Worm (Caenorhabditis elegans) whole organism, young adult: ENCODE results near the gene amt-2.

Experiments used
- B0035.1 ChIP-seq: sonication (generic microtip); optimal IDR thresholded peaks from 2 replicates; lab custom pipeline; 2016; ENCODE audit warnings: missing genetic modification characterization, mild to moderate bottlenecking, missing compliant biosample characterization, missing genotype, missing genetic modification reagents
- B0336.3 ChIP-seq: fragments of 200-800 bp; sonication (Bioruptor generic); IDR thresholded peaks from 2 replicates; pipeline ENCODE4 v1.3.6; 2022; ENCODE audit warnings: missing genetic modification characterization, missing compliant biosample characterization
- D2030.7 ChIP-seq: fragments of 200-800 bp; sonication (Bioruptor generic); IDR thresholded peaks from 2 replicates; pipeline ENCODE4 v1.3.6; 2022; ENCODE audit warnings: missing genetic modification reagents, missing genetic modification characterization, missing compliant biosample characterization
- F22D6.2 ChIP-seq: sonication (generic microtip); optimal IDR thresholded peaks from 2 replicates; lab custom pipeline; 2016; ENCODE audit warnings: mild to moderate bottlenecking, missing genetic modification characterization, missing compliant biosample characterization
- T07F8.4 ChIP-seq: sonication (generic microtip); optimal IDR thresholded peaks from 2 replicates; lab custom pipeline; 2016; ENCODE audit warnings: mild to moderate bottlenecking, missing genetic modification characterization, moderate library complexity, missing compliant biosample characterization
- Y95B8A.8 ChIP-seq: fragments of 200-800 bp; sonication (Bioruptor generic); IDR thresholded peaks from 2 replicates; pipeline ENCODE4 v1.3.6; 2022; ENCODE audit warnings: missing genetic modification reagents, missing genetic modification characterization, missing compliant biosample characterization
- atf-7 ChIP-seq: sonication (generic microtip); optimal IDR thresholded peaks from 2 replicates; lab custom pipeline; 2017; ENCODE audit warnings: mild to moderate bottlenecking, missing genetic modification characterization, missing compliant biosample characterization
- bed-2 ChIP-seq: fragments of 200-800 bp; sonication (Bioruptor generic); IDR thresholded peaks from 2 replicates; pipeline ENCODE4 v1.3.6; 2022; ENCODE audit warnings: missing genetic modification reagents, missing genetic modification characterization, missing compliant biosample characterization
- cebp-2 ChIP-seq: fragments of 200-800 bp; sonication (Bioruptor generic); IDR thresholded peaks from 2 replicates; pipeline ENCODE4 v1.3.6; 2022; ENCODE audit warnings: missing genetic modification characterization, missing compliant biosample characterization
- dox-1 ChIP-seq: fragments of 200-800 bp; sonication (Bioruptor generic); IDR thresholded peaks from 2 replicates; pipeline ENCODE4 v1.3.6; 2022; ENCODE audit warnings: missing genetic modification reagents, missing genetic modification characterization, missing compliant biosample characterization
- egl-18 ChIP-seq: fragments of 200-800 bp; sonication (Bioruptor generic); IDR thresholded peaks from 2 replicates; pipeline ENCODE4 v1.3.6; 2022; ENCODE audit warnings: missing genetic modification reagents, missing genetic modification characterization, missing compliant biosample characterization
- egl-44 ChIP-seq: fragments of 200-800 bp; sonication (Bioruptor generic); IDR thresholded peaks from 2 replicates; pipeline ENCODE4 v1.3.6; 2022; ENCODE audit warnings: missing genetic modification reagents, missing genetic modification characterization, missing compliant biosample characterization
- egrh-3 ChIP-seq: fragments of 200-800 bp; sonication (Bioruptor generic); IDR thresholded peaks from 2 replicates; pipeline ENCODE4 v1.3.6; 2022; ENCODE audit warnings: missing genetic modification reagents, missing genetic modification characterization, missing compliant biosample characterization
- gei-17 ChIP-seq: fragments of 200-800 bp; sonication (Bioruptor generic); optimal IDR thresholded peaks from 2 replicates; lab custom pipeline; 2018; ENCODE audit warnings: mild to moderate bottlenecking, missing genetic modification characterization, missing compliant biosample characterization
- hrde-1 ChIP-seq: sonication (generic microtip); optimal IDR thresholded peaks from 2 replicates; lab custom pipeline; 2016; ENCODE audit warnings: missing genetic modification characterization, mild to moderate bottlenecking, missing compliant biosample characterization, moderate library complexity, missing genotype, missing genetic modification reagents, borderline replicate concordance
- lin-54 ChIP-seq: fragments of 200-800 bp; sonication (Bioruptor generic); optimal IDR thresholded peaks from 2 replicates; lab custom pipeline; 2018; ENCODE audit warnings: mild to moderate bottlenecking, missing genetic modification characterization, missing compliant biosample characterization
- lsy-27 ChIP-seq: sonication (generic microtip); optimal IDR thresholded peaks from 2 replicates; lab custom pipeline; 2017; ENCODE audit warnings: missing genetic modification characterization, mild to moderate bottlenecking, missing compliant biosample characterization, antibody characterized with exemption, missing genotype, borderline replicate concordance; ENCODE audit not compliant: insufficient read depth
- nfya-2 ChIP-seq: fragments of 200-800 bp; sonication (Bioruptor generic); IDR thresholded peaks from 2 replicates; pipeline ENCODE4 v1.3.6; 2022; ENCODE audit warnings: missing genetic modification reagents, missing genetic modification characterization, missing compliant biosample characterization
- nhr-80 ChIP-seq: sonication (generic microtip); optimal IDR thresholded peaks from 2 replicates; lab custom pipeline; 2016; ENCODE audit warnings: missing genetic modification characterization, missing compliant biosample characterization
- rec-8 ChIP-seq, 2 experiments: sonication (generic microtip); optimal IDR thresholded peaks; 2 replicates each; lab custom pipeline; 2016; ENCODE audit warnings: mild to moderate bottlenecking in 2 of 2, missing genetic modification characterization in 2 of 2, missing genetic modification reagents in 2 of 2, missing genotype in 2 of 2, missing biosample characterization in 1 of 2, missing compliant biosample characterization in 1 of 2, moderate library complexity in 1 of 2
- repo-1 ChIP-seq: sonication (generic microtip); optimal IDR thresholded peaks from 2 replicates; lab custom pipeline; 2017; ENCODE audit warnings: mild to moderate bottlenecking, missing genetic modification characterization, missing compliant biosample characterization
- snpc-1.1 ChIP-seq: sonication (generic microtip); optimal IDR thresholded peaks from 2 replicates; lab custom pipeline; 2017; ENCODE audit warnings: missing genetic modification characterization, mild to moderate bottlenecking, missing compliant biosample characterization, antibody characterized with exemption, moderate library complexity, missing genotype, missing genetic modification reagents; ENCODE audit not compliant: insufficient read depth
- snpc-1.3 ChIP-seq: sonication (generic microtip); optimal IDR thresholded peaks from 2 replicates; lab custom pipeline; 2017; ENCODE audit warnings: missing genetic modification characterization, mild to moderate bottlenecking, missing compliant biosample characterization, antibody characterized with exemption, moderate library complexity, missing genotype, missing genetic modification reagents; ENCODE audit not compliant: insufficient read depth
- snpc-3.4 ChIP-seq: sonication (generic microtip); optimal IDR thresholded peaks from 2 replicates; lab custom pipeline; 2017; ENCODE audit warnings: missing genetic modification characterization, mild to moderate bottlenecking, missing compliant biosample characterization, antibody characterized with exemption, moderate library complexity, missing genotype, missing genetic modification reagents
- snpc-4 ChIP-seq, 5 experiments: fragments of 150-350 bp in 1 of 5; sonication (generic microtip) in 4 of 5; optimal IDR thresholded peaks; 2 replicates each; lab custom pipeline; 2014 to 2018; ENCODE audit warnings: missing genetic modification characterization in 5 of 5, missing biosample characterization in 3 of 5, antibody characterized with exemption in 2 of 5, mild to moderate bottlenecking in 2 of 5, missing compliant biosample characterization in 2 of 5, missing genotype in 2 of 5, moderate library complexity in 2 of 5, missing genetic modification reagents in 1 of 5
- somi-1 ChIP-seq: fragments of 200-800 bp; sonication (Bioruptor generic); optimal IDR thresholded peaks from 2 replicates; lab custom pipeline; 2018; ENCODE audit warnings: mild to moderate bottlenecking, missing genetic modification characterization, missing compliant biosample characterization
- tbp1 ChIP-seq: fragments of 200-800 bp; sonication (Bioruptor generic); optimal IDR thresholded peaks from 2 replicates; lab custom pipeline; 2018; ENCODE audit warnings: mild to moderate bottlenecking, missing genetic modification characterization, missing compliant biosample characterization
- unc-62 ChIP-seq: fragments of 150-350 bp; optimal IDR thresholded peaks from 2 replicates; lab custom pipeline; 2014; ENCODE audit warnings: missing biosample characterization, missing genetic modification reagents, missing genetic modification characterization
- xnd-1 ChIP-seq: sonication (generic microtip); optimal IDR thresholded peaks from 2 replicates; lab custom pipeline; 2016; ENCODE audit warnings: missing genotype, missing genetic modification reagents, missing genetic modification characterization, missing compliant biosample characterization
- zfh-2 ChIP-seq: fragments of 200-800 bp; sonication (Bioruptor generic); conservative IDR thresholded peaks from 2 replicates; pipeline ENCODE4 v1.3.6; 2022; ENCODE audit warnings: missing genetic modification reagents, missing genetic modification characterization, missing compliant biosample characterization
- zim-3 ChIP-seq: sonication (generic microtip); optimal IDR thresholded peaks from 2 replicates; lab custom pipeline; 2017; ENCODE audit warnings: mild to moderate bottlenecking, missing genetic modification characterization, moderate library complexity, missing compliant biosample characterization
- ztf-25 ChIP-seq: fragments of 200-800 bp; sonication (Bioruptor generic); IDR thresholded peaks from 2 replicates; pipeline ENCODE4 v1.3.6; 2022; ENCODE audit warnings: missing genetic modification reagents, missing genetic modification characterization, missing compliant biosample characterization
- ztf-6 ChIP-seq: fragments of 200-800 bp; sonication (Bioruptor generic); IDR thresholded peaks from 2 replicates; pipeline ENCODE4 v1.3.6; 2022; ENCODE audit warnings: missing genetic modification reagents, missing genetic modification characterization, missing compliant biosample characterization

The amt-2 gene

DNA sequence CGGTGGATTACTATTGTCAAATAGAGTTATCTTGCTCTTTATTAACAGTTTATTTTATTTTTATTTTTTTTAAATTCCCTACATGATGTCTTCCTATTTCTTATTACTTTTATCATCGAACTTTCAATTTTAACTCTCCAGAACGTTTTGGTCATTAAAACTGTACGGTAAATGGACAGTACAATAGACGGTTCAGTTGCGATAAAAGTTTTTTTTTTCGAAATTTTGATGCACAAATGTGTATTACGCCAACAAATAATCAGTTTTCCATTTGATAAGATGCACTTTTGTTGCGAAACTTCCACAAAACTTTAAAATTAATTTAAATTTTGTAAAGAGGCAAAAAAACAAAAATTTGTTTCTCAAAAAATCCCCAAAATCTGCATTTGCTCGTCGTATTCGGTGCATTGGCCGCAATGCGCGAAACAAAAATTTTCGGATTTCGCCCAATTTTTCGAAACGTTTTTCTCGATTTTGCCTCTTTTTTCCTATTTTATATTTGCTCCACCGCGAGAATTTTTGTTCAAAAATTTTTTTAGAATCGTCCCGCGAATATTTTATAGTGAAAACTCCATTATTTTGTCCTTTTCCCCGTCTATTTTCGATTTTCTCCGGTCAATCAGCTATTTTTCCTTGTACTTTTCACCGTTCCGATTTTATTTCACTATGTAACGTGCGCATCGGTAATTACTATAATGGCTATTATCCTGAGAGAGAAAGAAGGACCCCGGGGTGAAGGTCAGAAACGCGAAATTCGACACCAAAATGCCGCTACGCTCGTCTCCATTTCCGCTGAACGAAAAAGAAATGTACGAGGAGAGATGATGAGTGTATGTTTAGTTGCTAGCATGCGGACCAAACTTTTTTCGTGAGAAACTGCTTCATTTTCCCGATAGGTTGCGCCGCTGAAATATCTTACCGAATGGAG, 13.2 kb upstream of the amt-2 start (continued):
- peak; percentile 44; the same call in 1 of the 2 replicates for TF ChIP-seq dox-1 (GFP tag; lab: Robert Waterston, UW)
- no peak for TF ChIP-seq nfya-2
- TF ChIP-seq Y95B8A.8 = no peak
- no peak for TF ChIP-seq F22D6.2 (tag; lab: Kevin White, UChicago)
- no peak for TF ChIP-seq zim-3
- no peak for TF ChIP-seq egl-18 (GFP tag; lab: Robert Waterston, UW)
- TF ChIP-seq D2030.7 (GFP tag; lab: Robert Waterston, UW) = peak; percentile 78
- no peak for TF ChIP-seq ztf-6 (GFP tag; lab: Robert Waterston, UW)
- TF ChIP-seq T07F8.4 (tag; lab: Kevin White, UChicago) = no peak
- TF ChIP-seq rec-8 (tag; optimal IDR thresholded peaks at IDR 0.05; lab: Kevin White, UChicago) = no peak
- TF ChIP-seq xnd-1 (tag; lab: Kevin White, UChicago) = peak; percentile 66
- no peak for TF ChIP-seq B0035.1
- TF ChIP-seq nhr-80 = peak; percentile 49
- no peak for TF ChIP-seq snpc-1.3 (tag; lab: Kevin White, UChicago)
- TF ChIP-seq lin-54 (GFP tag; lab: Kevin White, UChicago) = peak; percentile 57
- no peak for TF ChIP-seq snpc-1.1 (tag; lab: Kevin White, UChicago)
- peak; percentile 14 for TF ChIP-seq snpc-4 (GFP tag; optimal IDR thresholded peaks at IDR 0.05; lab: Kevin White, UChicago)
- peak in 1 of 4 experiments; percentile 36 for TF ChIP-seq snpc-4 (tag; optimal IDR thresholded peaks at IDR 0.05; lab: Kevin White, UChicago)
- peak; percentile 81 for TF ChIP-seq snpc-3.4 (tag; lab: Kevin White, UChicago)
- TF ChIP-seq tbp1 (GFP tag; lab: Kevin White, UChicago) = peak; percentile 19
- TF ChIP-seq egrh-3 (GFP tag; lab: Robert Waterston, UW) = no peak

DNA sequence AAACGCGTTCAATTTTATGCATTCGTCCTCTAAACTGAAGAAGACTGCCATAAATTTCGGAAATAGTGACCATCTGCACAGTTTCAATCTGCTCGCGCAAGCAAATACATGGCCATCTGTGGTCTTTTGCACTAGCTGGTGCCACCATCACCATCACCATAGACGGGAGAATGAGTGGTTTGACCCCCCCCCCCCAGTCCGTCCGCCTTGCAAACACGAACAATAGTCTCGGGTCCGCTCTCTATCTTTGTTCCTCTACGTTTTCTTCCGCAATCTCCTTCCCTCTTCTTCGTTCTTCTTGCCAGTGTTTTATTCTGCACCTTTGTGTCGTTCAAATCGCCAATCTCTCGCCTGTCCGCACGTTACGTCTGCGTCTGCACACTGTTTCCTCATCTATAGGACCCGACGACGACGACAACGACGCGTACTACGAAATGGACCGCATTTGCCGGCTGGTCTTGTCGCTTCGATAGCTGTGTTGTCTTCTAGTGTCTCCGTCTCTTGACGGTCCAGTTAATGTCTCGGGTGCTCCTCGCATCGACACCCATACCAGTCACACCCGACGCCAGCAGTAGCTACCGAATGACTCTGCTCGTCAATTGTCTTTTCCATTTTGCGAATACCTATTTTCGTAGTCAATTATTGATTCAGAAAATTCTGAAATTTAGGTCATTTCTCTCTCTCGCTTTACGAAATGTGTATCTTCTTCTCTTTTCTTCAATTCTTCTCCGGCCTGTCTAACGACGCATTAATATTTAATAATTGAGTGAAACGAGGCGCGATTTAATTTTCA, 12.3 kb upstream of the amt-2 start:
- TF ChIP-seq lsy-27 (tag; lab: Kevin White, UChicago) = no peak
- no peak for TF ChIP-seq gei-17 (GFP tag; lab: Kevin White, UChicago)
- TF ChIP-seq ztf-25 (GFP tag; lab: Robert Waterston, UW) = no peak
- peak; percentile 65 for TF ChIP-seq zfh-2
- TF ChIP-seq somi-1 (GFP tag; lab: Kevin White, UChicago) = no peak
- TF ChIP-seq bed-2 = no peak
- TF ChIP-seq atf-7 (tag; lab: Kevin White, UChicago) = no peak
- 0 out of 2 replicates have a peak, but pooled peaks have one; percentile 59 for TF ChIP-seq cebp-2 (GFP tag; lab: Robert Waterston, UW)
- no peak for TF ChIP-seq unc-62 (GFP tag; lab: Kevin White, UChicago)
- no peak for TF ChIP-seq egl-44 (GFP tag; lab: Robert Waterston, UW)
- peak; percentile 36; the same call in 1 of the 2 replicates for TF ChIP-seq B0336.3 (GFP tag; lab: Robert Waterston, UW)
- no peak for TF ChIP-seq repo-1 (tag; lab: Kevin White, UChicago)
- no peak for TF ChIP-seq hrde-1
